Worm (Caenorhabditis elegans): Measurements from ENCODE around the gene C01G5.7.

The C01G5.7 gene

DNA sequence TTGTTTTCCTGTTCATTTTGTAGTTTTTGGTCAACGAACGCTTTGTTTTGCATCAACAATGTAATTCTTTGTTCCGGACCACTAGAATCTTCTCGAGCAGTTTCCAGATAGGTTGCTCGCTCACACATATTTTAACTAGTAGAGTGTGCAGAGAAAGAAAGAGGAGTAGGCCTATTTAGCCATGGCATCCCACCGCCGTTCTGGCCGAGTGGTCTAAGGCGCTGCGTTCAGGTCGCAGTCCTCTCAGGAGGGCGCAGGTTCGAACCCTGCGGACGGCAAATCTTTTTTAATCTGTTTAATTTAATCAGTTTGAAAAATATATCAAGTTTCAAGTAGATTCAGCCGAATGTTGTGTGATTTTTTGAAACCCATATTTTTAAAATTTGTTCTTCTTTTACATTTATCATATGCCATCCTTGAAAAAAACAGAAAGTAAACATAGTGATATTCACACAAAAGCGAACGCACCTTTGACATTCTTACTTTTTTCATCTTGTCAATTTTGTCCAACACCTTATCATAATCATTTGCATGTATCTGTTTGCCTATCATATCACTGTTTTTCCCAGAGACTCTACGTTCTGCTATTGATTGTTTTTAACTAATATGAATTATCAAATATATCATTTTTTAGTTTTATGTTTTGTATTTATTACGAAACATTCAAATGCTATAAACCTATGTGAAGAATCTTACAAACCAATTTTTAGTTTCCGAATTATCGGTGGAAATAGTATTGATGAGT is 38.8 kb downstream of the C01G5.7 start, which contains the start of gene try-3 (continued):
- TF ChIP-seq nhr-102 (tag; optimal IDR thresholded peaks at IDR 0.05): peak; percentile 46
- TF ChIP-seq lin-39 (tag; optimal IDR thresholded peaks at IDR 0.05): no peak
- TF ChIP-seq ces-1 (GFP tag; optimal IDR thresholded peaks at IDR 0.05): no peak
- no peak for TF ChIP-seq zip-11 (GFP tag; IDR thresholded peaks at IDR 0.05)
- no peak for TF ChIP-seq nhr-111 (GFP tag; optimal IDR thresholded peaks at IDR 0.05)
- TF ChIP-seq aha-1 (tag): peak; percentile 58
- no peak for TF ChIP-seq lin-15B (tag; optimal IDR thresholded peaks at IDR 0.05)
- TF ChIP-seq skn-1 (tag; optimal IDR thresholded peaks at IDR 0.05): no peak
- no peak for TF ChIP-seq cey-2 (tag; optimal IDR thresholded peaks at IDR 0.05; ENCODE audit: borderline replicate concordance, insufficient read depth)
- TF ChIP-seq lin-29 (GFP tag; IDR thresholded peaks at IDR 0.05): no peak
- TF ChIP-seq mdl-1 (tag; optimal IDR thresholded peaks at IDR 0.05): peak in 1 of 2 experiments; percentile 22
- peak; percentile 71; the same call in 1 of the 2 replicates for TF ChIP-seq nhr-42 (GFP tag; IDR thresholded peaks at IDR 0.05)
- TF ChIP-seq snpc-4 (tag; optimal IDR thresholded peaks at IDR 0.05): no peak
- peak; percentile 54 for TF ChIP-seq unc-130 (GFP tag; optimal IDR thresholded peaks at IDR 0.05)
- TF ChIP-seq lir-3 (tag; optimal IDR thresholded peaks at IDR 0.05): no peak
- peak; percentile 97 for TF ChIP-seq lim-7 (GFP tag; IDR thresholded peaks at IDR 0.05)
- TF ChIP-seq madf-9 (GFP tag; conservative IDR thresholded peaks at IDR 0.05): peak; percentile 80
- peak; percentile 88 for TF ChIP-seq hmg-1.1 (GFP tag; IDR thresholded peaks at IDR 0.05)
- peak; percentile 33; the same call in 1 of the 2 replicates for TF ChIP-seq lin-1 (GFP tag; IDR thresholded peaks at IDR 0.05)
- TF ChIP-seq R02D3.7 (tag; optimal IDR thresholded peaks at IDR 0.05): no peak
- TF ChIP-seq arid-1 (GFP tag; conservative IDR thresholded peaks at IDR 0.05): peak; percentile 80
- peak; percentile 27 for TF ChIP-seq nhr-10 (tag; optimal IDR thresholded peaks at IDR 0.05)
- TF ChIP-seq fos-1 (tag; optimal IDR thresholded peaks at IDR 0.05): no peak

DNA sequence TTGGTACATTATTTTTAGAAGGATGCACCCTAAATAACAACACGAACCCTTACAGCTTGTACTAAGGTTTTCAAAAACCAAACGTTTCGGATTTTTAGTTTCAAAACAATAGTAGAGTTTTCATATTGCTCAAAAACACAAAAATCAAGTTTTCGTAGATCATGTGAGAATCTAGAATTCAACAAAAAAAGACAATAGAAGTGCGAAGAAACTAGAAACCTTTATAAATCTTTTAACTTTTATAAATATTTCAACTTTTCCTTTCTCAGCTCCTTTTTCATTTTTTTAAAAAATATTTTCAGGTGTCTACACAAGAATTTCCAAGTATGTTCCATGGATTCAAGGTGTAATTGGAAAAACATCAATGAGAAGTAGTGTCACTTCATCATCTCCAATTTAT is 42.5 kb downstream of the C01G5.7 start, which contains the start of gene best-9:
TSS of gene best-9 (plus strand) at position 301 of the 400 bp plus-strand sequence.
- TF ChIP-seq ceh-32 (tag; optimal IDR thresholded peaks at IDR 0.05; ENCODE audit: poor library complexity) (no peak), unc-39 (tag; optimal IDR thresholded peaks at IDR 0.05) (no peak), Y105C5A.15 (GFP tag; IDR thresholded peaks at IDR 0.05) (no peak), mxl-3 (GFP tag; optimal IDR thresholded peaks at IDR 0.05) (no peak), ztf-11 (tag; optimal IDR thresholded peaks at IDR 0.05) (no peak), dmd-8 (GFP tag; IDR thresholded peaks at IDR 0.05) (no peak), rbr-2 (tag; optimal IDR thresholded peaks at IDR 0.05) (no peak), fkh-10 (GFP tag; optimal IDR thresholded peaks at IDR 0.05) (no peak), unc-62 (GFP tag; optimal IDR thresholded peaks at IDR 0.05 in 1 of 2) (no peak), unc-62 (tag; optimal IDR thresholded peaks at IDR 0.05) (no peak), set-16 (GFP tag; IDR thresholded peaks at IDR 0.05) (no peak), nhr-48 (tag; optimal IDR thresholded peaks at IDR 0.05) (no peak), lin-38 (GFP tag; IDR thresholded peaks at IDR 0.05) (no peak), zfp-3 (GFP tag; conservative IDR thresholded peaks at IDR 0.05) (no peak), egl-43 (GFP tag; IDR thresholded peaks at IDR 0.05) (no peak), D1046.2 (GFP tag; IDR thresholded peaks at IDR 0.05) (no peak), ctbp-1 (GFP tag; IDR thresholded peaks at IDR 0.05) (no peak), zip-2 (tag; optimal IDR thresholded peaks at IDR 0.05) (no peak), ceh-20 (GFP tag; IDR thresholded peaks at IDR 0.05) (no peak), arid-1 (GFP tag; conservative IDR thresholded peaks at IDR 0.05) (no peak), mdt-29 (GFP tag; IDR thresholded peaks at IDR 0.05) (no peak)

All from whole organism, L4 larva.